Worm (Caenorhabditis elegans) whole organism, L2 larva: ENCODE data around the gene F57A8.1.

Experiments
- ama-1 ChIP-seq: fragments of 150-350 bp; optimal IDR thresholded peaks from 2 replicates; lab custom pipeline; 2018; ENCODE audit warnings: inconsistent platforms
- fos-1 ChIP-seq: fragments of 150-350 bp; optimal IDR thresholded peaks from 2 replicates; lab custom pipeline; 2014; ENCODE audit warnings: missing biosample characterization, missing genetic modification characterization
- mbf-1 ChIP-seq: sonication (generic microtip); optimal IDR thresholded peaks from 2 replicates; lab custom pipeline; 2017; ENCODE audit warnings: missing biosample characterization, missing genetic modification characterization
- nhr-237 ChIP-seq: fragments of 150-350 bp; optimal IDR thresholded peaks from 2 replicates; lab custom pipeline; 2014; ENCODE audit warnings: missing biosample characterization, missing genetic modification characterization
- ztf-11 ChIP-seq: sonication (generic microtip); optimal IDR thresholded peaks from 2 replicates; lab custom pipeline; 2017; ENCODE audit warnings: missing biosample characterization, missing genetic modification characterization

DNA sequence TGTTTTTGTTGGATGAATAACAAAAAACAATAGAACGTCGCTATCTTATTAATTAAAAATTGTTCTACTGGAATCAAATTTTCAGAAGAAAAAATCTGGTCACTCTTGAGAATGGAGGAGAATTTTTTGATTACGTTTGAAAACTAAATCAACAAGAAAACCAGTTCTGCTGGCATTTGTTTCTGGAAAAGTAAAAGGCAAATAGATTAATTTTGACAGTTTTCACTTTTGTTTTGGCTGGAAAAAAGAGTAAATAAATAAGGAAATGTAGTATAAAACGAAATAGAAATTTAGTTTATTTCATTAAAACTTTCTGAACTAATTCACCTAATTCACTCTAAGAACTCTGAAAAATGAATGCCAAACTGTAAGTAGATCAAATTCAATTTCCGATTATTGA, 27.1 kb downstream of the F57A8.1 start, which contains the start of gene fipr-13:
- no peak for TF ChIP-seq fos-1
- no peak for TF ChIP-seq ama-1 (lab: Kevin White, UChicago)
- TF ChIP-seq nhr-237 (tag; lab: Kevin White, UChicago) = no peak
- no peak for TF ChIP-seq ztf-11
- no peak for TF ChIP-seq mbf-1 (tag; lab: Kevin White, UChicago)
